Worm (Caenorhabditis elegans) whole organism, young adult: ENCODE results near the gene F44E5.1.

Source experiments
- B0019.2 ChIP-seq: fragments of 200-800 bp; sonication (Bioruptor generic); conservative IDR thresholded peaks from 2 replicates; pipeline ENCODE4 v1.3.6; 2022; ENCODE audit warnings: missing genetic modification reagents, missing genetic modification characterization, missing compliant biosample characterization
- B0035.1 ChIP-seq: sonication (generic microtip); optimal IDR thresholded peaks from 2 replicates; lab custom pipeline; 2016; ENCODE audit warnings: missing genetic modification characterization, mild to moderate bottlenecking, missing compliant biosample characterization, missing genotype, missing genetic modification reagents
- B0261.1 ChIP-seq: sonication (generic microtip); optimal IDR thresholded peaks from 2 replicates; lab custom pipeline; 2016; ENCODE audit warnings: mild to moderate bottlenecking, missing genetic modification characterization, moderate library complexity, missing compliant biosample characterization
- B0336.3 ChIP-seq: fragments of 200-800 bp; sonication (Bioruptor generic); IDR thresholded peaks from 2 replicates; pipeline ENCODE4 v1.3.6; 2022; ENCODE audit warnings: missing genetic modification characterization, missing compliant biosample characterization
- C06A6.2 ChIP-seq: fragments of 200-800 bp; sonication (Bioruptor generic); conservative IDR thresholded peaks from 2 replicates; pipeline ENCODE4 v1.3.6; 2022; ENCODE audit warnings: missing genetic modification characterization, missing compliant biosample characterization
- D2030.7 ChIP-seq: fragments of 200-800 bp; sonication (Bioruptor generic); IDR thresholded peaks from 2 replicates; pipeline ENCODE4 v1.3.6; 2022; ENCODE audit warnings: missing genetic modification reagents, missing genetic modification characterization, missing compliant biosample characterization
- F22D6.2 ChIP-seq: sonication (generic microtip); optimal IDR thresholded peaks from 2 replicates; lab custom pipeline; 2016; ENCODE audit warnings: mild to moderate bottlenecking, missing genetic modification characterization, missing compliant biosample characterization
- F37B4.10 ChIP-seq: fragments of 200-800 bp; sonication (Bioruptor generic); IDR thresholded peaks from 2 replicates; pipeline ENCODE4 v1.3.6; 2022; ENCODE audit warnings: missing genetic modification characterization, missing compliant biosample characterization
- F49E8.2 ChIP-seq: sonication (generic microtip); optimal IDR thresholded peaks from 3 replicates; lab custom pipeline; 2017; ENCODE audit warnings: missing genetic modification characterization, mild to moderate bottlenecking, missing compliant biosample characterization, antibody characterized with exemption, moderate library complexity; ENCODE audit not compliant: insufficient read depth
- F55B11.4 ChIP-seq: sonication (generic microtip); optimal IDR thresholded peaks from 2 replicates; lab custom pipeline; 2016; ENCODE audit warnings: missing compliant biosample characterization, missing genetic modification characterization, borderline replicate concordance; ENCODE audit not compliant: insufficient read depth
- F57A8.1 ChIP-seq: fragments of 200-800 bp; sonication (Bioruptor generic); optimal IDR thresholded peaks from 2 replicates; lab custom pipeline; 2018; ENCODE audit warnings: mild to moderate bottlenecking, missing genetic modification characterization, moderate library complexity, missing compliant biosample characterization
- T07F8.4 ChIP-seq: sonication (generic microtip); optimal IDR thresholded peaks from 2 replicates; lab custom pipeline; 2016; ENCODE audit warnings: mild to moderate bottlenecking, missing genetic modification characterization, moderate library complexity, missing compliant biosample characterization
- T26A5.8 ChIP-seq: sonication (generic microtip); optimal IDR thresholded peaks from 2 replicates; lab custom pipeline; 2016; ENCODE audit warnings: missing genetic modification characterization, missing compliant biosample characterization
- Y53F4B.3 ChIP-seq: fragments of 200-800 bp; sonication (Bioruptor generic); IDR thresholded peaks from 2 replicates; pipeline ENCODE4 v1.3.6; 2022; ENCODE audit warnings: missing genetic modification reagents, missing genetic modification characterization, missing compliant biosample characterization
- Y67H2A.10 ChIP-seq: fragments of 200-800 bp; sonication (Bioruptor generic); conservative IDR thresholded peaks from 2 replicates; pipeline ENCODE4 v1.3.6; 2022; ENCODE audit warnings: missing genetic modification reagents, missing genetic modification characterization, missing compliant biosample characterization
- ZK185.1 ChIP-seq: sonication (generic microtip); optimal IDR thresholded peaks from 2 replicates; lab custom pipeline; 2016; ENCODE audit warnings: mild to moderate bottlenecking, missing genetic modification characterization, missing compliant biosample characterization; ENCODE audit not compliant: poor library complexity, severe bottlenecking
- attf-3 ChIP-seq: fragments of 200-800 bp; sonication (Bioruptor generic); conservative IDR thresholded peaks from 2 replicates; pipeline ENCODE4 v1.3.6; 2022; ENCODE audit warnings: missing genetic modification reagents, missing genetic modification characterization, missing compliant biosample characterization
- attf-6 ChIP-seq: fragments of 200-800 bp; sonication (Bioruptor generic); IDR thresholded peaks from 2 replicates; pipeline ENCODE4 v1.3.6; 2022; ENCODE audit warnings: missing genetic modification reagents, missing genetic modification characterization, missing compliant biosample characterization
- cebp-2 ChIP-seq: fragments of 200-800 bp; sonication (Bioruptor generic); IDR thresholded peaks from 2 replicates; pipeline ENCODE4 v1.3.6; 2022; ENCODE audit warnings: missing genetic modification characterization, missing compliant biosample characterization
- ceh-40 ChIP-seq: fragments of 200-800 bp; sonication (Bioruptor generic); IDR thresholded peaks from 2 replicates; pipeline ENCODE4 v1.3.6; 2022; ENCODE audit warnings: missing genetic modification characterization, missing compliant biosample characterization
- ceh-58 ChIP-seq: fragments of 200-800 bp; sonication (Bioruptor generic); IDR thresholded peaks from 2 replicates; pipeline ENCODE4 v1.3.6; 2022; ENCODE audit warnings: missing genetic modification characterization, missing compliant biosample characterization
- ceh-79 ChIP-seq: sonication (generic microtip); optimal IDR thresholded peaks from 2 replicates; lab custom pipeline; 2017; ENCODE audit warnings: mild to moderate bottlenecking, missing genetic modification characterization, missing compliant biosample characterization
- die-1 ChIP-seq: sonication (generic microtip); optimal IDR thresholded peaks from 2 replicates; lab custom pipeline; 2016; ENCODE audit warnings: missing genotype, mild to moderate bottlenecking, missing genetic modification characterization, missing compliant biosample characterization
- dpff-1 ChIP-seq: sonication (generic microtip); optimal IDR thresholded peaks from 2 replicates; lab custom pipeline; 2017; ENCODE audit warnings: mild to moderate bottlenecking, missing genetic modification characterization, missing compliant biosample characterization
- egl-18 ChIP-seq: fragments of 200-800 bp; sonication (Bioruptor generic); IDR thresholded peaks from 2 replicates; pipeline ENCODE4 v1.3.6; 2022; ENCODE audit warnings: missing genetic modification reagents, missing genetic modification characterization, missing compliant biosample characterization
- fkh-3 ChIP-seq: sonication (generic microtip); optimal IDR thresholded peaks from 2 replicates; lab custom pipeline; 2016; ENCODE audit warnings: mild to moderate bottlenecking, missing genetic modification characterization, missing compliant biosample characterization
- gei-17 ChIP-seq: fragments of 200-800 bp; sonication (Bioruptor generic); optimal IDR thresholded peaks from 2 replicates; lab custom pipeline; 2018; ENCODE audit warnings: mild to moderate bottlenecking, missing genetic modification characterization, missing compliant biosample characterization
- him-1 ChIP-seq: sonication (generic microtip); optimal IDR thresholded peaks from 2 replicates; lab custom pipeline; 2016; ENCODE audit warnings: missing genotype, missing genetic modification reagents, missing genetic modification characterization, missing compliant biosample characterization
- lin-26 ChIP-seq: fragments of 200-800 bp; sonication (Bioruptor generic); IDR thresholded peaks from 2 replicates; pipeline ENCODE4 v1.3.6; 2022; ENCODE audit warnings: missing genetic modification reagents, missing genetic modification characterization, missing compliant biosample characterization
- lsy-27 ChIP-seq: sonication (generic microtip); optimal IDR thresholded peaks from 2 replicates; lab custom pipeline; 2017; ENCODE audit warnings: missing genetic modification characterization, mild to moderate bottlenecking, missing compliant biosample characterization, antibody characterized with exemption, missing genotype, borderline replicate concordance; ENCODE audit not compliant: insufficient read depth
- madf-3 ChIP-seq: fragments of 200-800 bp; sonication (Bioruptor generic); IDR thresholded peaks from 2 replicates; pipeline ENCODE4 v1.3.6; 2022; ENCODE audit warnings: missing genetic modification reagents, missing genetic modification characterization, missing compliant biosample characterization
- madf-8 ChIP-seq: fragments of 200-800 bp; sonication (Bioruptor generic); conservative IDR thresholded peaks from 2 replicates; pipeline ENCODE4 v1.3.6; 2022; ENCODE audit warnings: missing genetic modification reagents, missing genetic modification characterization, missing compliant biosample characterization
- mcd-1 ChIP-seq: fragments of 200-800 bp; sonication (Bioruptor generic); IDR thresholded peaks from 2 replicates; pipeline ENCODE4 v1.3.6; 2022; ENCODE audit warnings: missing genetic modification reagents, missing genetic modification characterization, missing compliant biosample characterization
- mes-4 ChIP-seq: sonication (generic microtip); optimal IDR thresholded peaks from 2 replicates; lab custom pipeline; 2016; ENCODE audit warnings: missing genotype, missing genetic modification characterization, missing compliant biosample characterization
- mxl-1 ChIP-seq: sonication (generic microtip); optimal IDR thresholded peaks from 2 replicates; lab custom pipeline; 2016; ENCODE audit warnings: missing genetic modification characterization, missing compliant biosample characterization
- nfya-2 ChIP-seq: fragments of 200-800 bp; sonication (Bioruptor generic); IDR thresholded peaks from 2 replicates; pipeline ENCODE4 v1.3.6; 2022; ENCODE audit warnings: missing genetic modification reagents, missing genetic modification characterization, missing compliant biosample characterization
- nhr-179 ChIP-seq: sonication (generic microtip); optimal IDR thresholded peaks from 2 replicates; lab custom pipeline; 2016; ENCODE audit warnings: mild to moderate bottlenecking, missing genetic modification characterization, missing compliant biosample characterization
- nhr-80 ChIP-seq: sonication (generic microtip); optimal IDR thresholded peaks from 2 replicates; lab custom pipeline; 2016; ENCODE audit warnings: missing genetic modification characterization, missing compliant biosample characterization
- rcor-1 ChIP-seq: fragments of 200-800 bp; sonication (Bioruptor generic); IDR thresholded peaks from 2 replicates; pipeline ENCODE4 v1.3.6; 2022; ENCODE audit warnings: missing genetic modification reagents, missing genetic modification characterization, missing compliant biosample characterization
- rec-8 ChIP-seq, 2 experiments: sonication (generic microtip); optimal IDR thresholded peaks; 2 replicates each; lab custom pipeline; 2016; ENCODE audit warnings: mild to moderate bottlenecking in 2 of 2, missing genetic modification characterization in 2 of 2, missing genetic modification reagents in 2 of 2, missing genotype in 2 of 2, missing biosample characterization in 1 of 2, missing compliant biosample characterization in 1 of 2, moderate library complexity in 1 of 2
- rpc-1 ChIP-seq, 2 experiments: fragments of 150-350 bp in 1 of 2; sonication (generic microtip) in 1 of 2; optimal IDR thresholded peaks; 2 replicates each; lab custom pipeline; 2014 to 2018; ENCODE audit warnings: missing biosample characterization in 1 of 2, missing genetic modification characterization in 1 of 2, missing genetic modification reagents in 1 of 2, missing genotype in 1 of 2
- sdz-38 ChIP-seq: sonication (generic microtip); optimal IDR thresholded peaks from 2 replicates; lab custom pipeline; 2016; ENCODE audit warnings: missing genotype, missing genetic modification characterization, missing compliant biosample characterization
- snpc-1.3 ChIP-seq: sonication (generic microtip); optimal IDR thresholded peaks from 2 replicates; lab custom pipeline; 2017; ENCODE audit warnings: missing genetic modification characterization, mild to moderate bottlenecking, missing compliant biosample characterization, antibody characterized with exemption, moderate library complexity, missing genotype, missing genetic modification reagents; ENCODE audit not compliant: insufficient read depth
- snpc-3.4 ChIP-seq: sonication (generic microtip); optimal IDR thresholded peaks from 2 replicates; lab custom pipeline; 2017; ENCODE audit warnings: missing genetic modification characterization, mild to moderate bottlenecking, missing compliant biosample characterization, antibody characterized with exemption, moderate library complexity, missing genotype, missing genetic modification reagents
- sptf-2 ChIP-seq: fragments of 200-800 bp; sonication (Bioruptor generic); optimal IDR thresholded peaks from 2 replicates; lab custom pipeline; 2018; ENCODE audit warnings: mild to moderate bottlenecking, missing genetic modification characterization, missing compliant biosample characterization
- ztf-22 ChIP-seq: fragments of 200-800 bp; sonication (Bioruptor generic); optimal IDR thresholded peaks from 2 replicates; lab custom pipeline; 2018; ENCODE audit warnings: mild to moderate bottlenecking, missing genetic modification characterization, moderate library complexity, missing compliant biosample characterization
- ztf-28 ChIP-seq: fragments of 200-800 bp; sonication (Bioruptor generic); IDR thresholded peaks from 2 replicates; pipeline ENCODE4 v1.3.6; 2022; ENCODE audit warnings: missing genetic modification reagents, missing genetic modification characterization, missing compliant biosample characterization

The F44E5.1 gene

ce11 chrII:11749490-11750172 lies 24.7 kb downstream of the F44E5.1 start (continued):
- TF ChIP-seq ceh-79 (tag; lab: Kevin White, UChicago): no peak
- TF ChIP-seq madf-3 (GFP tag; lab: Robert Waterston, UW): 0 out of 2 replicates have a peak, but pooled peaks have one; percentile 63
- TF ChIP-seq lsy-27: no peak
- TF ChIP-seq ZK185.1: peak; percentile 40
- 0 out of 2 replicates have a peak, but pooled peaks have one; percentile 8 for TF ChIP-seq rcor-1 (GFP tag; lab: Robert Waterston, UW)
- no peak for TF ChIP-seq snpc-1.3 (tag; lab: Kevin White, UChicago)
- TF ChIP-seq fkh-3 (tag; lab: Kevin White, UChicago): no peak
- TF ChIP-seq attf-6 (GFP tag; lab: Robert Waterston, UW): no peak
- peak; percentile 60 for TF ChIP-seq die-1
- TF ChIP-seq cebp-2 (GFP tag; lab: Robert Waterston, UW): no peak
- no peak for TF ChIP-seq rec-8 (tag; optimal IDR thresholded peaks at IDR 0.05; lab: Kevin White, UChicago)
- TF ChIP-seq D2030.7 (GFP tag; lab: Robert Waterston, UW): no peak
- no peak for TF ChIP-seq nhr-179 (tag; lab: Kevin White, UChicago)
- peak; percentile 50 for TF ChIP-seq dpff-1
- no peak for TF ChIP-seq F22D6.2 (tag; lab: Kevin White, UChicago)
- no peak for TF ChIP-seq mes-4 (tag; lab: Kevin White, UChicago)
- TF ChIP-seq nhr-80 (tag; lab: Kevin White, UChicago): peak; percentile 83
- TF ChIP-seq sdz-38 (tag; lab: Kevin White, UChicago): no peak
- no peak for TF ChIP-seq ztf-22 (GFP tag; lab: Kevin White, UChicago)
- 0 out of 2 replicates have a peak, but pooled peaks have one; percentile 61 for TF ChIP-seq lin-26 (GFP tag; lab: Robert Waterston, UW)
- no peak for TF ChIP-seq Y67H2A.10 (GFP tag; lab: Robert Waterston, UW)
- TF ChIP-seq egl-18 (GFP tag; lab: Robert Waterston, UW): no peak
- no peak for TF ChIP-seq ztf-28
- TF ChIP-seq B0261.1 (tag; lab: Kevin White, UChicago): no peak
- TF ChIP-seq B0019.2: no peak
- no peak for TF ChIP-seq F49E8.2 (tag; lab: Kevin White, UChicago)
- peak; percentile 38 for TF ChIP-seq B0035.1
- TF ChIP-seq B0336.3: peak; percentile 91
- no peak for TF ChIP-seq ceh-58 (GFP tag; lab: Robert Waterston, UW)
- no peak for TF ChIP-seq him-1 (tag; lab: Kevin White, UChicago)
- TF ChIP-seq T07F8.4 (tag; lab: Kevin White, UChicago): peak; percentile 41
- no peak for TF ChIP-seq madf-8 (GFP tag; lab: Robert Waterston, UW)
- no peak for TF ChIP-seq mxl-1
- no peak for TF ChIP-seq F55B11.4 (tag; lab: Kevin White, UChicago)
- TF ChIP-seq attf-3: no peak
- TF ChIP-seq T26A5.8 (tag; lab: Kevin White, UChicago): no peak
- TF ChIP-seq gei-17: peak; percentile 65
- no peak for TF ChIP-seq F57A8.1 (GFP tag; lab: Kevin White, UChicago)
- no peak for TF ChIP-seq ceh-40
- no peak for TF ChIP-seq snpc-3.4 (tag; lab: Kevin White, UChicago)
- no peak for TF ChIP-seq rpc-1 (optimal IDR thresholded peaks at IDR 0.05; lab: Kevin White, UChicago)
- TF ChIP-seq rpc-1 (tag; optimal IDR thresholded peaks at IDR 0.05; lab: Kevin White, UChicago): no peak
- peak; percentile 55; the same call in 1 of the 2 replicates for TF ChIP-seq C06A6.2 (GFP tag; lab: Robert Waterston, UW)
- no peak for TF ChIP-seq sptf-2 (GFP tag; lab: Kevin White, UChicago)
- TF ChIP-seq nfya-2: no peak
- TF ChIP-seq Y53F4B.3: no peak
- no peak for TF ChIP-seq F37B4.10
- peak; percentile 73 for TF ChIP-seq mcd-1 (GFP tag; lab: Robert Waterston, UW)
